Worm (Caenorhabditis elegans) whole organism, L1 larva: ENCODE measurements around the gene T07E3.2.

Experiments used
- C16A3.4 ChIP-seq: fragments of 150-350 bp; optimal IDR thresholded peaks from 2 replicates; lab custom pipeline; 2014; ENCODE audit warnings: missing biosample characterization, missing genetic modification characterization
- C34B4.2 ChIP-seq: sonication (generic microtip); optimal IDR thresholded peaks from 2 replicates; lab custom pipeline; 2017; ENCODE audit warnings: mild to moderate bottlenecking, missing genetic modification characterization, missing compliant biosample characterization
- ceh-63 ChIP-seq: fragments of 200-800 bp; sonication (Bioruptor generic); optimal IDR thresholded peaks from 2 replicates; lab custom pipeline; 2018; ENCODE audit warnings: mild to moderate bottlenecking, missing genetic modification characterization, missing compliant biosample characterization
- ceh-8 ChIP-seq: fragments of 200-800 bp; sonication (Bioruptor generic); optimal IDR thresholded peaks from 2 replicates; lab custom pipeline; 2018; ENCODE audit warnings: mild to moderate bottlenecking, missing genetic modification characterization, moderate library complexity, missing compliant biosample characterization
- ceh-82 ChIP-seq, 3 experiments: fragments of 150-350 bp in 1 of 3; sonication (generic microtip) in 2 of 3; optimal IDR thresholded peaks; 2 replicates each; lab custom pipeline; 2014 to 2017; ENCODE audit warnings: missing biosample characterization in 3 of 3, missing genetic modification characterization in 3 of 3
- dsc-1 ChIP-seq: sonication (generic microtip); optimal IDR thresholded peaks from 2 replicates; lab custom pipeline; 2016; ENCODE audit warnings: mild to moderate bottlenecking, missing genetic modification characterization, missing compliant biosample characterization
- efl-1 ChIP-seq, 4 experiments: fragments of 150-350 bp; optimal IDR thresholded peaks in 3 of 4; peaks in 1 of 4; 1 replicate in 1 of 4; 2 replicates in 3 of 4; lab custom pipeline; 2014; ENCODE audit warnings: missing biosample characterization in 2 of 4, missing genetic modification characterization in 2 of 4, missing genetic modification reagents in 2 of 4
- efl-3 ChIP-seq: fragments of 200-800 bp; sonication (Bioruptor generic); optimal IDR thresholded peaks from 2 replicates; lab custom pipeline; 2018; ENCODE audit warnings: mild to moderate bottlenecking, missing genetic modification characterization, missing compliant biosample characterization
- elt-2 ChIP-seq: sonication (generic microtip); optimal IDR thresholded peaks from 2 replicates; lab custom pipeline; 2016; ENCODE audit warnings: missing genetic modification characterization, mild to moderate bottlenecking, inconsistent platforms, missing compliant biosample characterization, missing genetic modification reagents
- elt-3 ChIP-seq, 6 experiments: fragments of 150-350 bp in 1 of 6; sonication (generic microtip); optimal IDR thresholded peaks; 2 replicates each; lab custom pipeline; 2017 to 2018; ENCODE audit warnings: missing biosample characterization in 6 of 6, missing genetic modification characterization in 6 of 6, inconsistent platforms in 1 of 6
- fkh-8 ChIP-seq: sonication (generic microtip); optimal IDR thresholded peaks from 2 replicates; lab custom pipeline; 2016; ENCODE audit warnings: mild to moderate bottlenecking, missing genetic modification characterization, missing compliant biosample characterization
- grh-1 ChIP-seq: fragments of 200-800 bp; sonication (Bioruptor generic); IDR thresholded peaks from 2 replicates; pipeline ENCODE4 v1.3.6; 2022; ENCODE audit warnings: missing genetic modification reagents, missing genetic modification characterization, missing compliant biosample characterization
- hlh-17 ChIP-seq: fragments of 200-800 bp; sonication (Bioruptor generic); optimal IDR thresholded peaks from 2 replicates; lab custom pipeline; 2018; ENCODE audit warnings: missing genetic modification characterization, mild to moderate bottlenecking, missing compliant biosample characterization, moderate library complexity, borderline replicate concordance
- hlh-4 ChIP-seq: sonication (generic microtip); optimal IDR thresholded peaks from 2 replicates; lab custom pipeline; 2016; ENCODE audit warnings: mild to moderate bottlenecking, missing genetic modification characterization, missing compliant biosample characterization
- hpl-2 ChIP-seq: fragments of 150-350 bp; optimal IDR thresholded peaks from 2 replicates; lab custom pipeline; 2014; ENCODE audit warnings: missing biosample characterization, missing genetic modification reagents, missing genetic modification characterization
- isw-1 ChIP-seq: fragments of 200-800 bp; sonication (Bioruptor generic); IDR thresholded peaks from 2 replicates; pipeline ENCODE4 v1.3.6; 2022; ENCODE audit warnings: missing genetic modification characterization, missing compliant biosample characterization
- lin-13 ChIP-seq: fragments of 150-350 bp; optimal IDR thresholded peaks from 2 replicates; lab custom pipeline; 2014; ENCODE audit warnings: missing biosample characterization, missing genetic modification reagents, missing genetic modification characterization
- lin-14 ChIP-seq: fragments of 200-800 bp; sonication (Bioruptor generic); optimal IDR thresholded peaks from 2 replicates; lab custom pipeline; 2018; ENCODE audit warnings: mild to moderate bottlenecking, missing genetic modification characterization, moderate library complexity, missing compliant biosample characterization
- lir-3 ChIP-seq: sonication (generic microtip); optimal IDR thresholded peaks from 2 replicates; lab custom pipeline; 2016; ENCODE audit warnings: mild to moderate bottlenecking, missing genetic modification characterization, moderate library complexity, missing compliant biosample characterization; ENCODE audit not compliant: poor library complexity
- lsy-2 ChIP-seq, 2 experiments: fragments of 150-350 bp; optimal IDR thresholded peaks; 2 replicates each; lab custom pipeline; 2014; ENCODE audit warnings: missing biosample characterization in 2 of 2, missing genetic modification characterization in 2 of 2
- mdl-1 ChIP-seq, 2 experiments: fragments of 150-350 bp; optimal IDR thresholded peaks; 2 replicates each; lab custom pipeline; 2014 to 2017; ENCODE audit warnings: missing biosample characterization in 2 of 2, missing genetic modification characterization in 2 of 2, inconsistent platforms in 1 of 2
- nhr-11 ChIP-seq: fragments of 150-350 bp; optimal IDR thresholded peaks from 2 replicates; lab custom pipeline; 2014; ENCODE audit warnings: missing biosample characterization, missing genetic modification characterization
- nhr-19 ChIP-seq: fragments of 200-800 bp; sonication (Bioruptor generic); conservative IDR thresholded peaks from 2 replicates; pipeline ENCODE4 v1.3.6; 2022; ENCODE audit warnings: missing genetic modification characterization, missing compliant biosample characterization
- nhr-237 ChIP-seq: fragments of 150-350 bp; optimal IDR thresholded peaks from 2 replicates; lab custom pipeline; 2014; ENCODE audit warnings: missing biosample characterization, missing genetic modification characterization
- nhr-47 ChIP-seq: sonication (generic microtip); optimal IDR thresholded peaks from 2 replicates; lab custom pipeline; 2016; ENCODE audit warnings: mild to moderate bottlenecking, missing genetic modification characterization, moderate library complexity, missing compliant biosample characterization
- nhr-71 ChIP-seq: sonication (generic microtip); optimal IDR thresholded peaks from 2 replicates; lab custom pipeline; 2016; ENCODE audit warnings: mild to moderate bottlenecking, missing genetic modification characterization, moderate library complexity, missing compliant biosample characterization
- nhr-76 ChIP-seq: sonication (generic microtip); optimal IDR thresholded peaks from 2 replicates; lab custom pipeline; 2017; ENCODE audit warnings: missing biosample characterization, missing genetic modification characterization
- nhr-77 ChIP-seq: fragments of 150-350 bp; optimal IDR thresholded peaks from 2 replicates; lab custom pipeline; 2014; ENCODE audit warnings: missing biosample characterization, missing genetic modification characterization
- nhr-84 ChIP-seq: sonication (generic microtip); optimal IDR thresholded peaks from 2 replicates; lab custom pipeline; 2017; ENCODE audit warnings: missing biosample characterization, missing genetic modification characterization
- nhr-85 ChIP-seq: sonication (generic microtip); peaks from one replicate; lab custom pipeline; 2016; ENCODE audit warnings: missing genetic modification characterization, inconsistent platforms, missing compliant biosample characterization
- nhr-90 ChIP-seq: sonication (generic microtip); optimal IDR thresholded peaks from 2 replicates; lab custom pipeline; 2016; ENCODE audit warnings: mild to moderate bottlenecking, missing genetic modification characterization, missing compliant biosample characterization; ENCODE audit not compliant: poor library complexity
- pax-3 ChIP-seq: fragments of 200-800 bp; sonication (Bioruptor generic); optimal IDR thresholded peaks from 2 replicates; lab custom pipeline; 2018; ENCODE audit warnings: mild to moderate bottlenecking, missing genetic modification characterization, moderate library complexity, missing compliant biosample characterization
- pqm-1 ChIP-seq: sonication (generic microtip); optimal IDR thresholded peaks from 3 replicates; lab custom pipeline; 2017; ENCODE audit warnings: missing biosample characterization, missing genetic modification characterization
- rnt-1 ChIP-seq: sonication (generic microtip); optimal IDR thresholded peaks from 2 replicates; lab custom pipeline; 2016; ENCODE audit warnings: mild to moderate bottlenecking, missing genetic modification characterization, moderate library complexity, missing compliant biosample characterization
- snpc-4 ChIP-seq: fragments of 150-350 bp; optimal IDR thresholded peaks from 2 replicates; lab custom pipeline; 2014; ENCODE audit warnings: missing biosample characterization, missing genetic modification characterization
- sox-4 ChIP-seq: sonication (generic microtip); optimal IDR thresholded peaks from 2 replicates; lab custom pipeline; 2016; ENCODE audit warnings: missing genetic modification characterization, missing compliant biosample characterization
- sup-37 ChIP-seq: fragments of 200-800 bp; sonication (Bioruptor generic); optimal IDR thresholded peaks from 2 replicates; lab custom pipeline; 2018; ENCODE audit warnings: mild to moderate bottlenecking, missing genetic modification characterization, missing compliant biosample characterization
- swsn-7 ChIP-seq: sonication (generic microtip); optimal IDR thresholded peaks from 2 replicates; lab custom pipeline; 2016; ENCODE audit warnings: missing genetic modification characterization, missing compliant biosample characterization
- tbx-2 ChIP-seq: sonication (generic microtip); optimal IDR thresholded peaks from 2 replicates; lab custom pipeline; 2016; ENCODE audit warnings: missing genetic modification characterization, missing compliant biosample characterization
- tlp-1 ChIP-seq: fragments of 150-350 bp; optimal IDR thresholded peaks from 2 replicates; lab custom pipeline; 2014; ENCODE audit warnings: missing biosample characterization, missing genetic modification characterization
- unc-86 ChIP-seq: sonication (generic microtip); optimal IDR thresholded peaks from 2 replicates; lab custom pipeline; 2016; ENCODE audit warnings: missing genetic modification characterization, missing compliant biosample characterization
- unc-98 ChIP-seq: fragments of 200-800 bp; sonication (Bioruptor generic); IDR thresholded peaks from 2 replicates; pipeline ENCODE4 v1.3.6; 2022; ENCODE audit warnings: missing genetic modification characterization, missing compliant biosample characterization
- vab-15 ChIP-seq: sonication (generic microtip); optimal IDR thresholded peaks from 2 replicates; lab custom pipeline; 2017; ENCODE audit warnings: missing genotype, mild to moderate bottlenecking, missing genetic modification characterization, missing compliant biosample characterization
- xbp-1 ChIP-seq: sonication (generic microtip); optimal IDR thresholded peaks from 2 replicates; lab custom pipeline; 2016; ENCODE audit warnings: missing genetic modification characterization, missing compliant biosample characterization
- zag-1 ChIP-seq: fragments of 150-350 bp; optimal IDR thresholded peaks from 2 replicates; lab custom pipeline; 2014; ENCODE audit warnings: missing biosample characterization, missing genetic modification characterization
- zip-4 ChIP-seq: fragments of 200-800 bp; sonication (Bioruptor generic); optimal IDR thresholded peaks from 2 replicates; lab custom pipeline; 2018; ENCODE audit warnings: mild to moderate bottlenecking, missing genetic modification characterization, moderate library complexity, missing compliant biosample characterization

Gene T07E3.2

DNA sequence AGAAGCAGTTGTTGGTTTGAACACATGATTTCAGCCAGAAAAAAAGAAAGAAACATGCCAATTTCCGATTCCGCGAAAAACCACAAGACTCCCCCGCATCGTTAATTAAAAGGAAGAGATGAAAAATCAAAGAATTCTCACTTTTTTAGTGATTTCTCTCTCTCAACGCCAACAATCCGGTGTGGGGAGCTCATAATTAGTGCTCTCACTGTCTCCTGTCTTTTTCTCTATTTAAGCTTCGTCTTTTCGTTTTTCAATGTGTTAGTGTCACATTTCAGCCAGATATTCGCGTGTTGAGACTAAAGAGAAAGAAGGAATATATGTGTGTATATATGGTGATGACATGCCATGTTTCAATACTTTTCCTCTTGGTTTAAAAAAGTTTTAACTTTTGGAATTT is 32.8 kb upstream of the T07E3.2 start (continued):
- TF ChIP-seq tbx-2 (tag; lab: Kevin White, UChicago) = peak; percentile 4
- peak in 1 of 3 experiments; percentile 16 for TF ChIP-seq ceh-82 (tag; optimal IDR thresholded peaks at IDR 0.05; lab: Kevin White, UChicago)
- no peak for TF ChIP-seq lir-3 (tag; lab: Kevin White, UChicago)
- TF ChIP-seq, all 84 proteins: peak for 16

DNA sequence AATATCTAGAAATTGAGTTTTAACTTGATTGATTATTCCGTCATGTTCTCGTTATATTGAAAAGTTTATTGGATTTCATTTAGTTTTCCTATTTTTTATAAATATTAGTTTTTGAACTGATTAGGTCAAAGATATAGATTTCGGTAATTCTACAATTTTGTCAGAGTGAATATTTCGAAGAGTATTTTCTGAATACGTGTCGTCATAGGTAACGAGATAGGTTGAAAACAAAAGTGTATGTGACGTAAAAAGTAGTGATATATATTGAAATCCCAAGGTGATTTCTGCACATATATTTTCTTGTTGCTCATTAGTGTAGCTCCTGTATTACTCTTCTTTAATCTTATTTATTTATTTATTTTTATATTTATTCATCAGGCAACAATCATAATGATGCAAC is 25.7 kb upstream of the T07E3.2 start, which contains the start of gene K04C2.7:
K04C2.7 (plus strand) TSS at position 301 of the 400 bp plus-strand sequence.
- TF ChIP-seq nhr-47 (peak; percentile 4), pax-3 (tag; lab: Kevin White, UChicago) (no peak), dsc-1 (tag; lab: Kevin White, UChicago) (peak; percentile 2), nhr-84 (tag; lab: Kevin White, UChicago) (no peak), grh-1 (GFP tag; lab: Robert Waterston, UW) (no peak), nhr-90 (tag; lab: Kevin White, UChicago) (no peak), efl-3 (no peak), snpc-4 (tag; lab: Kevin White, UChicago) (no peak), nhr-71 (peak; percentile 9), sup-37 (GFP tag; lab: Kevin White, UChicago) (no peak), unc-86 (tag; lab: Kevin White, UChicago) (no peak), lir-3 (tag; lab: Kevin White, UChicago) (no peak), elt-3 (tag; optimal IDR thresholded peaks at IDR 0.05; lab: Kevin White, UChicago) (no peak), nhr-77 (tag; lab: Kevin White, UChicago) (no peak), nhr-76 (tag; lab: Kevin White, UChicago) (no peak), tlp-1 (tag; lab: Kevin White, UChicago) (no peak), ceh-8 (GFP tag; lab: Kevin White, UChicago) (peak; percentile 3), sox-4 (tag; lab: Kevin White, UChicago) (no peak), xbp-1 (tag; lab: Kevin White, UChicago) (no peak), C16A3.4 (tag; lab: Kevin White, UChicago) (no peak), hpl-2 (GFP tag; lab: Kevin White, UChicago) (no peak), vab-15 (no peak), rnt-1 (no peak), unc-98 (no peak), isw-1 (no peak), ceh-82 (tag; optimal IDR thresholded peaks at IDR 0.05; lab: Kevin White, UChicago) (no peak), nhr-237 (tag; lab: Kevin White, UChicago) (no peak), zag-1 (tag; lab: Kevin White, UChicago) (no peak), fkh-8 (tag; lab: Kevin White, UChicago) (peak; percentile 49)

ce11 chrIII:6881745-6882144 is 24.8 kb upstream of the T07E3.2 start:
- TF ChIP-seq mdl-1 (tag; optimal IDR thresholded peaks at IDR 0.05; lab: Kevin White, UChicago) (no peak), lin-13 (GFP tag; lab: Kevin White, UChicago) (no peak), nhr-237 (tag; lab: Kevin White, UChicago) (no peak), C34B4.2 (no peak), dsc-1 (tag; lab: Kevin White, UChicago) (peak; percentile 56), ceh-82 (tag; optimal IDR thresholded peaks at IDR 0.05; lab: Kevin White, UChicago) (no peak), lsy-2 (tag; optimal IDR thresholded peaks at IDR 0.05; lab: Kevin White, UChicago) (no peak), nhr-84 (tag; lab: Kevin White, UChicago) (no peak), nhr-11 (tag; lab: Kevin White, UChicago) (no peak), nhr-19 (no peak), nhr-77 (tag; lab: Kevin White, UChicago) (no peak), nhr-85 (tag; lab: Kevin White, UChicago) (peak; percentile 8), ceh-8 (GFP tag; lab: Kevin White, UChicago) (no peak), pqm-1 (no peak), swsn-7 (tag; lab: Kevin White, UChicago) (no peak), zip-4 (no peak), nhr-71 (no peak), snpc-4 (tag; lab: Kevin White, UChicago) (no peak), xbp-1 (tag; lab: Kevin White, UChicago) (no peak), unc-98 (no peak), fkh-8 (tag; lab: Kevin White, UChicago) (peak; percentile 63), hlh-17 (no peak), ceh-63 (GFP tag; lab: Kevin White, UChicago) (no peak), efl-1 (optimal IDR thresholded peaks at IDR 0.05; lab: Kevin White, UChicago) (no peak), efl-1 (GFP tag; optimal IDR thresholded peaks at IDR 0.05 in 1 of 2; lab: Kevin White, UChicago) (peak in 1 of 2 experiments; percentile 63), hlh-4 (tag; lab: Kevin White, UChicago) (no peak), lin-14 (GFP tag; lab: Kevin White, UChicago) (no peak), elt-2 (no peak)
